Fruit fly (Drosophila melanogaster): ENCODE results near the gene Zir.

DNA sequence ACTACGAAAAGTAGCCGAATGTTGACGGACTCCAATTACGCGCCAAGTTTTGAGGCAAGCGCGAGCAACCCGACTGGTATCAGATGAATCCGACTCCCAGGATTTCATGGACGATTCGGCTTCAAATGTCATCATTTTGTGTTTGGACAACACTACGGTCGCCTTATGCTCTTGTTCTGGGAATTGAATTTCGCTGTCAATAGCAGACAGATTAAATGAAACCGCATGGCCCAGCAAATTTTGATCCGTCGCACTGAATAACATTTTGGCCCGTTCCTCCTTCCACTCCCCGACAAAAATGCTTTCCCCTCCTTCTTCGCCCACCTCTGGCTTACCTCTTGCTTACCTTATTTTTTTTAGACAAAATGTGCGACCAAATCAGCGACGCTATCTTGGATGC is 15.5 kb downstream of the Zir start:
- TF ChIP-seq psq (optimal IDR thresholded peaks at IDR 0.05) (no peak), h (optimal IDR thresholded peaks at IDR 0.05) (no peak), Myc (optimal IDR thresholded peaks at IDR 0.05) (no peak)
